Worm (Caenorhabditis elegans) whole organism, young adult: ENCODE results near the gene fbxa-76.

ENCODE experiments used
- C17E4.6 ChIP-seq: fragments of 200-800 bp; sonication (Bioruptor generic); IDR thresholded peaks from 2 replicates; pipeline ENCODE4 v1.3.6; 2022; ENCODE audit warnings: missing genetic modification reagents, missing genetic modification characterization, missing compliant biosample characterization
- Y53G8AR.9 ChIP-seq: fragments of 200-800 bp; sonication (Bioruptor generic); conservative IDR thresholded peaks from 2 replicates; pipeline ENCODE4 v1.3.6; 2022; ENCODE audit warnings: missing genetic modification reagents, missing genetic modification characterization, missing compliant biosample characterization
- die-1 ChIP-seq: sonication (generic microtip); optimal IDR thresholded peaks from 2 replicates; lab custom pipeline; 2016; ENCODE audit warnings: missing genotype, mild to moderate bottlenecking, missing genetic modification characterization, missing compliant biosample characterization
- dpl-1 ChIP-seq: fragments of 150-350 bp; optimal IDR thresholded peaks from 2 replicates; lab custom pipeline; 2014; ENCODE audit warnings: missing biosample characterization, missing genetic modification reagents, missing genetic modification characterization
- lin-40 ChIP-seq: sonication (generic microtip); optimal IDR thresholded peaks from 2 replicates; lab custom pipeline; 2016; ENCODE audit warnings: missing genetic modification characterization, mild to moderate bottlenecking, missing compliant biosample characterization, missing genotype, missing genetic modification reagents
- unc-62 ChIP-seq: fragments of 150-350 bp; optimal IDR thresholded peaks from 2 replicates; lab custom pipeline; 2014; ENCODE audit warnings: missing biosample characterization, missing genetic modification reagents, missing genetic modification characterization

DNA sequence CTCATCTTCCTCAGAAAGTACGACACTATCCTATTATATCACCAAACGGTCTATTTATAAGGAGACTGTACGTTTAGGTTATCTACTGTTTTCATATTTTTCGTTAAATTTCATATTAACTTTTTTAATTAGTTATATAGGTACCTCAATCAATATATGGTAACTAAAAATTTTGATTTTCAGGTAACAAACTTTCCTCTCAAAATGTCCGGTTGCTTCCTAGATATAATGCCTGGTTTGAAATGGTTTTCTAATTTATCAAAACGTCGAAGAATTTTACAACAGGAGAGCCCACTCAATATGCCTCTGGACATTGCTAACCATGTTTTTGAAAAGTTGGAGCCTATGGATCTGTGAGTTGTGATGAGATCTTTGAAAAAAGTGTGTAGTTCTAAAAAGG lies 48.6 kb upstream of the fbxa-76 start, which contains the start of gene fbxa-28:
- TF ChIP-seq Y53G8AR.9 (GFP tag; lab: Robert Waterston, UW): no peak
- TF ChIP-seq lin-40: no peak
- TF ChIP-seq unc-62 (GFP tag; lab: Kevin White, UChicago): no peak
- TF ChIP-seq die-1 (tag; lab: Kevin White, UChicago): no peak
- no peak for TF ChIP-seq C17E4.6 (GFP tag; lab: Robert Waterston, UW)
- no peak for TF ChIP-seq dpl-1 (GFP tag; lab: Kevin White, UChicago)
